Worm (Caenorhabditis elegans): ENCODE results near the gene srj-27.
"Not testable (repeated sequence)": the region's sequence is repeated elsewhere in the genome, so short reads cannot be mapped to it uniquely, and the experiment has no call there.

The srj-27 gene

ce11 chrV:15125162-15125561, 2.2 kb downstream of the srj-27 start, which contains the start of gene ugt-30:
Gene ugt-30, minus strand, starts transcription at chrV:15125262.
- TF ChIP-seq pax-1 (tag; optimal IDR thresholded peaks at IDR 0.05); unc-42 (tag; optimal IDR thresholded peaks at IDR 0.05); T23F11.4 (GFP tag; optimal IDR thresholded peaks at IDR 0.05): not testable (repeated sequence)

- TF ChIP-seq ceh-2 (tag; optimal IDR thresholded peaks at IDR 0.05) (no peak), hlh-8 (tag; optimal IDR thresholded peaks at IDR 0.05) (no peak), K09A11.1 (tag; optimal IDR thresholded peaks at IDR 0.05; ENCODE audit: insufficient read depth) (no peak), hlh-30 (tag; optimal IDR thresholded peaks at IDR 0.05; ENCODE audit: insufficient read depth) (no peak), ama-1 (optimal IDR thresholded peaks at IDR 0.05) (no peak), pqm-1 (tag; optimal IDR thresholded peaks at IDR 0.05) (no peak), C08G9.2 (tag; optimal IDR thresholded peaks at IDR 0.05) (no peak), madf-2 (tag; optimal IDR thresholded peaks at IDR 0.05) (no peak), tbx-2 (tag; optimal IDR thresholded peaks at IDR 0.05) (no peak), ceh-48 (tag; optimal IDR thresholded peaks at IDR 0.05) (no peak), ceh-18 (tag; optimal IDR thresholded peaks at IDR 0.05) (no peak), unc-55 (GFP tag; optimal IDR thresholded peaks at IDR 0.05) (no peak), nhr-11 (tag; optimal IDR thresholded peaks at IDR 0.05) (no peak), nfya-1 (tag; optimal IDR thresholded peaks at IDR 0.05) (no peak), ceh-19 (GFP tag; optimal IDR thresholded peaks at IDR 0.05) (no peak), K02D7.2 (tag; optimal IDR thresholded peaks at IDR 0.05) (no peak), ttx-3 (tag; optimal IDR thresholded peaks at IDR 0.05) (no peak), ceh-6 (GFP tag; optimal IDR thresholded peaks at IDR 0.05) (no peak), syd-9 (tag; optimal IDR thresholded peaks at IDR 0.05) (no peak)
Measured at ce11 chrV:15119517-15119916, 7.8 kb downstream of the srj-27 start, which contains the start of gene flor-1. Gene flor-1, minus strand, starts transcription at chrV:15119617.

- not testable (repeated sequence) for TF ChIP-seq nhr-232, C08G9.2, ceh-2 (tag; optimal IDR thresholded peaks at IDR 0.05)
Measured at ce11 chrV:15115968-15116367, 11.3 kb downstream of the srj-27 start, which contains the start of gene T01G5.8. Gene T01G5.8, plus strand, starts transcription at chrV:15116268.

ce11 chrV:15113992-15114391, 13.3 kb downstream of the srj-27 start, which contains the start of gene T01G5.6:
Gene T01G5.6, minus strand, starts transcription at chrV:15114092.
- TF ChIP-seq npax-4 (tag; optimal IDR thresholded peaks at IDR 0.05): no peak
- TF ChIP-seq ceh-30 (tag; optimal IDR thresholded peaks at IDR 0.05): no peak
- no peak for TF ChIP-seq T23F11.4 (GFP tag; optimal IDR thresholded peaks at IDR 0.05)

ce11 chrV:15111660-15112059, 15.7 kb downstream of the srj-27 start, which contains the start of gene T01G5.7:
Gene T01G5.7, plus strand, starts transcription at chrV:15111960.
- no peak for TF ChIP-seq pha-2 (tag; optimal IDR thresholded peaks at IDR 0.05)
- TF ChIP-seq ceh-48 (tag; optimal IDR thresholded peaks at IDR 0.05): no peak
- TF ChIP-seq ceh-24 (tag; optimal IDR thresholded peaks at IDR 0.05): no peak
- no peak for TF ChIP-seq hlh-8 (tag; optimal IDR thresholded peaks at IDR 0.05)
- TF ChIP-seq K02D7.2 (tag; optimal IDR thresholded peaks at IDR 0.05): no peak
- TF ChIP-seq hlh-15 (tag; optimal IDR thresholded peaks at IDR 0.05): no peak
- TF ChIP-seq ceh-34 (tag; optimal IDR thresholded peaks at IDR 0.05): no peak
- no peak for TF ChIP-seq eyg-1 (tag; optimal IDR thresholded peaks at IDR 0.05)
- no peak for TF ChIP-seq ttx-3 (tag; optimal IDR thresholded peaks at IDR 0.05)
- TF ChIP-seq fkh-6 (tag; optimal IDR thresholded peaks at IDR 0.05): no peak
- no peak for TF ChIP-seq T23F11.4 (GFP tag; optimal IDR thresholded peaks at IDR 0.05)
- no peak for TF ChIP-seq pag-3 (tag; optimal IDR thresholded peaks at IDR 0.05; ENCODE audit: borderline replicate concordance)
- TF ChIP-seq nfya-1 (tag; optimal IDR thresholded peaks at IDR 0.05): no peak
- no peak for TF ChIP-seq ceh-30 (tag; optimal IDR thresholded peaks at IDR 0.05)
- TF ChIP-seq unc-42 (tag; optimal IDR thresholded peaks at IDR 0.05): no peak

- TF ChIP-seq eyg-1 (tag; optimal IDR thresholded peaks at IDR 0.05) (no peak), ref-2 (tag; optimal IDR thresholded peaks at IDR 0.05) (no peak), sox-4 (tag; optimal IDR thresholded peaks at IDR 0.05) (no peak), hlh-13 (GFP tag; optimal IDR thresholded peaks at IDR 0.05) (no peak), ceh-24 (tag; optimal IDR thresholded peaks at IDR 0.05) (no peak), Y22D7AL.16 (tag; optimal IDR thresholded peaks at IDR 0.05) (no peak), hlh-6 (tag; optimal IDR thresholded peaks at IDR 0.05) (no peak), hlh-15 (tag; optimal IDR thresholded peaks at IDR 0.05) (no peak), zip-5 (tag; optimal IDR thresholded peaks at IDR 0.05) (no peak), gmeb-2 (tag; optimal IDR thresholded peaks at IDR 0.05) (no peak), ceh-45 (GFP tag; IDR thresholded peaks at IDR 0.05) (no peak), K09A11.1 (tag; optimal IDR thresholded peaks at IDR 0.05; ENCODE audit: insufficient read depth) (no peak), C38D4.7 (GFP tag; optimal IDR thresholded peaks at IDR 0.05) (no peak), sox-2 (GFP tag; IDR thresholded peaks at IDR 0.05) (no peak)
Measured at ce11 chrV:15109260-15109659, 18.1 kb downstream of the srj-27 start, which contains the start of gene Y75B12A.2. Gene Y75B12A.2, plus strand, starts transcription at chrV:15109560.
